Worm (Caenorhabditis elegans) whole organism, early embryonic: ENCODE data around the gene asns-2.

Experiments
- F13C5.2 ChIP-seq: sonication (generic microtip); optimal IDR thresholded peaks from 2 replicates; lab custom pipeline; 2017; ENCODE audit warnings: mild to moderate bottlenecking, missing genetic modification characterization, inconsistent platforms, missing compliant biosample characterization
- aly-1 ChIP-seq: sonication (generic microtip); optimal IDR thresholded peaks from 2 replicates; lab custom pipeline; 2016; ENCODE audit warnings: missing genetic modification characterization, missing compliant biosample characterization
- ama-1 ChIP-seq: fragments of 150-350 bp; optimal IDR thresholded peaks from 2 replicates; lab custom pipeline; 2014
- ceh-13 ChIP-seq: fragments of 200-800 bp; sonication (Bioruptor generic); optimal IDR thresholded peaks from 2 replicates; lab custom pipeline; 2018; ENCODE audit warnings: mild to moderate bottlenecking, missing genetic modification characterization, missing compliant biosample characterization
- ceh-36 ChIP-seq: sonication (generic microtip); optimal IDR thresholded peaks from 2 replicates; lab custom pipeline; 2016; ENCODE audit warnings: missing genetic modification characterization, inconsistent platforms, missing compliant biosample characterization
- ets-7 ChIP-seq: sonication (generic microtip); optimal IDR thresholded peaks from 2 replicates; lab custom pipeline; 2016; ENCODE audit warnings: missing genotype, missing genetic modification characterization, missing compliant biosample characterization
- hmbx-1 ChIP-seq: sonication (generic microtip); optimal IDR thresholded peaks from 2 replicates; lab custom pipeline; 2016; ENCODE audit warnings: mild to moderate bottlenecking, missing genetic modification characterization, missing compliant biosample characterization
- sea-1 ChIP-seq: fragments of 200-800 bp; sonication (Bioruptor generic); conservative IDR thresholded peaks from 2 replicates; pipeline ENCODE4 v1.3.6; 2022; ENCODE audit warnings: missing genetic modification characterization, missing compliant biosample characterization
- tbx-37 ChIP-seq: fragments of 200-800 bp; sonication (Bioruptor generic); conservative IDR thresholded peaks from 2 replicates; pipeline ENCODE4 v1.3.6; 2022; ENCODE audit warnings: missing genetic modification reagents, missing genetic modification characterization, missing compliant biosample characterization

DNA sequence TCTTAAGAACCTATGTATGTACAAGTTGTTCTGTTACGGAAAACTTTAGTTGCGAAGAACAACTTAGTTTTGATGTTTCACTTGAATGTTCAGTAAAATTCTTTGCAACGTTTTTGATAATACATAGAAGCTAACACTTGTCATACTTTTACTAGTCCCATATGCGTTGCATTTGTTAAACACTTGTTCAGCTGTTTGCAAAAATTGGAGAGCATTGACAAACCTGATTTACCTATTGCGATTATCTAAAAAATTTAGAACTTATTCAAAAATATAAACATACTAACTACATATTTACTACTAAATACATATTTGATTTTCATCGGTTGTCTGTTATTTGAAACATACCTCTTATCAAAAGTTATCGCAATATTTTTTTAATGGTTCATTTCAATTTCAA, 32.6 kb downstream of the asns-2 start:
- TF ChIP-seq ets-7 (tag; lab: Kevin White, UChicago) (no peak), F13C5.2 (tag; lab: Kevin White, UChicago) (no peak), ceh-13 (GFP tag; lab: Kevin White, UChicago) (no peak), ama-1 (lab: Kevin White, UChicago) (no peak), hmbx-1 (no peak), aly-1 (tag; lab: Kevin White, UChicago) (no peak), ceh-36 (no peak), sea-1 (no peak), tbx-37 (GFP tag; lab: Robert Waterston, UW) (no peak)
